Worm (Caenorhabditis elegans) whole organism, L4/young adult: ENCODE data around the gene srab-21.

Experiments
- dao-5 ChIP-seq: sonication (generic microtip); optimal IDR thresholded peaks from 2 replicates; lab custom pipeline; 2016; ENCODE audit warnings: missing genotype, missing genetic modification characterization, moderate library complexity, missing compliant biosample characterization
- him-1 ChIP-seq: sonication (generic microtip); optimal IDR thresholded peaks from 2 replicates; lab custom pipeline; 2016; ENCODE audit warnings: missing genotype, missing genetic modification reagents, missing genetic modification characterization, missing compliant biosample characterization

- TF ChIP-seq him-1 (no peak), dao-5 (tag; lab: Kevin White, UChicago) (no peak)
These were observed 29.5 kb downstream of the srab-21 start, which contains the start of gene T20D4.15 for ce11 chrV:3394694-3395240.
